Comparison of ENCODE assay signal across 8 worm cellular contexts in the genomic region with DNA sequence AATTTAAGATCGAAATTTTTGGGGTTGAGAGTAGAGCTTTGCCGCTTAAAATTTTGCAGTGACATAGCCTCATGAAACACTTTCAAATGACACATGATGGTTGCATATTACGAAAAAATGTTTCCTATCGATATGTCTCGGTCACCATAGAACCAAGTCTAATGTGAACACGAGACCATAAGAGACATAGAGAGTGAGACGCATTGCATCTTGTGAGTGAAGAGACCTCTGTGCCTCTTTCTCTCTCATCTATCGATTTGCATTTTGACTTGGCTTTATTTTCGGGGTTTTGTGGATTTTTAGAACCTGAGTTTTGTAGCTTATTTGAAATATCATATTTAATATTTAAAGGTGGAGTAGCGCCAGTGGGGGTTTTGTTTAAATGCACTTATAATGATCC.
TF ChIP-seq lines count a peak whose summit lies in the region.

No protein-coding gene starts in this region.

TF ChIP-seq in whole organism, L1 larva, 84 proteins besides CTCF, POLR2A, EP300 and RAD21 (continues in another document):
- TF ChIP-seq dpl-1 (GFP tag; optimal IDR thresholded peaks at IDR 0.05; lab: Kevin White, UChicago) (peak in 1 of 3 experiments; percentile 30), pax-3 (tag; optimal IDR thresholded peaks at IDR 0.05; lab: Kevin White, UChicago) (no peak), mdl-1 (tag; optimal IDR thresholded peaks at IDR 0.05; lab: Kevin White, UChicago) (peak in 1 of 2 experiments; percentile 11), lin-35 (GFP tag; optimal IDR thresholded peaks at IDR 0.05; lab: Kevin White, UChicago) (peak; percentile 11 to 62), nhr-47 (tag; optimal IDR thresholded peaks at IDR 0.05; lab: Kevin White, UChicago) (peak; percentile 8), fkh-8 (tag; optimal IDR thresholded peaks at IDR 0.05; lab: Kevin White, UChicago) (peak; percentile 55), skn-1 (tag; optimal IDR thresholded peaks at IDR 0.05; lab: Kevin White, UChicago) (no peak), lin-39 (tag; optimal IDR thresholded peaks at IDR 0.05; lab: Kevin White, UChicago) (no peak), C16A3.4 (tag; optimal IDR thresholded peaks at IDR 0.05; lab: Kevin White, UChicago) (peak; percentile 10)

TF ChIP-seq in whole organism, L2 larva, 48 proteins besides CTCF, POLR2A, EP300 and RAD21 (continues in another document):
- TF ChIP-seq sem-4 (tag; optimal IDR thresholded peaks at IDR 0.05; lab: Kevin White, UChicago) (no peak), unc-39 (tag; optimal IDR thresholded peaks at IDR 0.05; lab: Kevin White, UChicago) (no peak), sma-3 (GFP tag; optimal IDR thresholded peaks at IDR 0.05; lab: Kevin White, UChicago) (no peak), nhr-129 (tag; optimal IDR thresholded peaks at IDR 0.05; lab: Kevin White, UChicago) (peak; percentile 75), crh-2 (tag; optimal IDR thresholded peaks at IDR 0.05; lab: Kevin White, UChicago) (no peak), nhr-77 (tag; optimal IDR thresholded peaks at IDR 0.05; lab: Kevin White, UChicago) (no peak), elt-1 (tag; optimal IDR thresholded peaks at IDR 0.05; lab: Kevin White, UChicago) (no peak), R02D3.7 (tag; optimal IDR thresholded peaks at IDR 0.05; lab: Kevin White, UChicago) (no peak), ama-1 (optimal IDR thresholded peaks at IDR 0.05; lab: Kevin White, UChicago) (no peak), gmeb-1 (tag; optimal IDR thresholded peaks at IDR 0.05; lab: Kevin White, UChicago) (no peak), mbf-1 (tag; optimal IDR thresholded peaks at IDR 0.05; lab: Kevin White, UChicago) (no peak), nhr-6 (tag; optimal IDR thresholded peaks at IDR 0.05; lab: Kevin White, UChicago) (no peak)

TF ChIP-seq in whole organism, L3 larva, 47 proteins besides CTCF, POLR2A, EP300 and RAD21 (continues in another document):
- TF ChIP-seq elt-2 (tag; optimal IDR thresholded peaks at IDR 0.05; lab: Kevin White, UChicago) (peak; percentile 29), lin-39 (tag; optimal IDR thresholded peaks at IDR 0.05; lab: Kevin White, UChicago) (no peak), ceh-28 (tag; optimal IDR thresholded peaks at IDR 0.05; lab: Kevin White, UChicago) (peak; percentile 28), hmg-11 (tag; optimal IDR thresholded peaks at IDR 0.05; lab: Kevin White, UChicago) (peak; percentile 41), nhr-237 (tag; optimal IDR thresholded peaks at IDR 0.05; lab: Kevin White, UChicago) (no peak), lin-15B (tag; optimal IDR thresholded peaks at IDR 0.05; lab: Kevin White, UChicago) (no peak), nhr-23 (tag; optimal IDR thresholded peaks at IDR 0.05; lab: Kevin White, UChicago) (no peak), mml-1 (tag; optimal IDR thresholded peaks at IDR 0.05; lab: Kevin White, UChicago) (no peak), nfya-1 (tag; optimal IDR thresholded peaks at IDR 0.05; lab: Kevin White, UChicago; ENCODE audit: insufficient read depth) (peak; percentile 47), pha-4 (tag; optimal IDR thresholded peaks at IDR 0.05; lab: Kevin White, UChicago) (peak; percentile 28), tbx-2 (tag; optimal IDR thresholded peaks at IDR 0.05; lab: Kevin White, UChicago) (no peak)

TF ChIP-seq in whole organism, L4 larva, 104 proteins besides CTCF, POLR2A, EP300 and RAD21 (continues in another document):
- TF ChIP-seq mdl-1 (tag; optimal IDR thresholded peaks at IDR 0.05; lab: Kevin White, UChicago) (peak in 1 of 2 experiments; percentile 65), set-16 (GFP tag; IDR thresholded peaks at IDR 0.05; lab: Robert Waterston, UW) (no peak), mep-1 (tag; optimal IDR thresholded peaks at IDR 0.05; lab: Kevin White, UChicago) (peak; percentile 31), nhr-6 (tag; optimal IDR thresholded peaks at IDR 0.05; lab: Kevin White, UChicago) (peak; percentile 32), dve-1 (tag; optimal IDR thresholded peaks at IDR 0.05; lab: Kevin White, UChicago; ENCODE audit: insufficient read depth) (peak; percentile 43), dmd-6 (GFP tag; IDR thresholded peaks at IDR 0.05; lab: Robert Waterston, UW) (peak; percentile 50), tra-1 (GFP tag; IDR thresholded peaks at IDR 0.05; lab: Robert Waterston, UW) (no peak), hlh-30 (tag; optimal IDR thresholded peaks at IDR 0.05; lab: Kevin White, UChicago; ENCODE audit: insufficient read depth) (peak; percentile 97), ces-1 (GFP tag; optimal IDR thresholded peaks at IDR 0.05; lab: Kevin White, UChicago) (no peak), nhr-28 (tag; optimal IDR thresholded peaks at IDR 0.05; lab: Kevin White, UChicago) (peak; percentile 36), hlh-11 (tag; optimal IDR thresholded peaks at IDR 0.05; lab: Kevin White, UChicago) (peak; percentile 42)

TF ChIP-seq in whole organism, late embryonic, 69 proteins besides CTCF, POLR2A, EP300 and RAD21:
- peak; percentile 17 for TF ChIP-seq unc-55 (GFP tag; optimal IDR thresholded peaks at IDR 0.05; lab: Kevin White, UChicago)
- TF ChIP-seq mec-3 (tag; optimal IDR thresholded peaks at IDR 0.05; lab: Kevin White, UChicago; ENCODE audit: borderline replicate concordance) = no peak
- TF ChIP-seq ceh-48 (tag; optimal IDR thresholded peaks at IDR 0.05; lab: Kevin White, UChicago) = peak; percentile 66
- no peak for TF ChIP-seq che-1 (tag; optimal IDR thresholded peaks at IDR 0.05; lab: Kevin White, UChicago)
- TF ChIP-seq hlh-30 (tag; optimal IDR thresholded peaks at IDR 0.05; lab: Kevin White, UChicago; ENCODE audit: insufficient read depth) = peak; percentile 90
- no peak for TF ChIP-seq unc-86 (tag; optimal IDR thresholded peaks at IDR 0.05; lab: Kevin White, UChicago)

TF ChIP-seq in whole organism, midembryonic, 9 proteins besides CTCF, POLR2A, EP300 and RAD21:
- TF ChIP-seq T22C8.4 (GFP tag; IDR thresholded peaks at IDR 0.05; lab: Robert Waterston, UW) (peak; percentile 60), ref-1 (GFP tag; conservative IDR thresholded peaks at IDR 0.05; lab: Robert Waterston, UW) (no peak)

TF ChIP-seq in whole organism, mixed stage, embryonic, 35 proteins besides CTCF, POLR2A, EP300 and RAD21:
- TF ChIP-seq unc-120 (tag; optimal IDR thresholded peaks at IDR 0.05; lab: Kevin White, UChicago; ENCODE audit: poor library complexity, severe bottlenecking) (peak; percentile 23), mep-1 (tag; optimal IDR thresholded peaks at IDR 0.05; lab: Kevin White, UChicago) (no peak), ceh-43 (GFP tag; optimal IDR thresholded peaks at IDR 0.05; lab: Kevin White, UChicago) (no peak), unc-39 (tag; optimal IDR thresholded peaks at IDR 0.05; lab: Kevin White, UChicago) (no peak)
TF ChIP-seq in whole organism, mixed stage, embryonic: peak in this region for 1.

TF ChIP-seq in whole organism, young adult, 124 proteins besides CTCF, POLR2A, EP300 and RAD21:
- TF ChIP-seq unc-62 (GFP tag; optimal IDR thresholded peaks at IDR 0.05; lab: Kevin White, UChicago) = no peak
- TF ChIP-seq C17E4.6 (GFP tag; IDR thresholded peaks at IDR 0.05; lab: Robert Waterston, UW) = no peak
- TF ChIP-seq ztf-22 (GFP tag; optimal IDR thresholded peaks at IDR 0.05; lab: Kevin White, UChicago) = no peak
- TF ChIP-seq ztf-28 (GFP tag; IDR thresholded peaks at IDR 0.05; lab: Robert Waterston, UW) = no peak
- TF ChIP-seq ztf-26 (tag; optimal IDR thresholded peaks at IDR 0.05; lab: Kevin White, UChicago) = no peak
- TF ChIP-seq pbrm-1 (GFP tag; IDR thresholded peaks at IDR 0.05; lab: Robert Waterston, UW) = no peak
- TF ChIP-seq snpc-1.3 (tag; optimal IDR thresholded peaks at IDR 0.05; lab: Kevin White, UChicago; ENCODE audit: insufficient read depth) = no peak
- no peak for TF ChIP-seq F55B11.4 (tag; optimal IDR thresholded peaks at IDR 0.05; lab: Kevin White, UChicago; ENCODE audit: borderline replicate concordance, insufficient read depth)
- no peak for TF ChIP-seq akir-1 (GFP tag; optimal IDR thresholded peaks at IDR 0.05; lab: Kevin White, UChicago)
- no peak for TF ChIP-seq B0035.1 (tag; optimal IDR thresholded peaks at IDR 0.05; lab: Kevin White, UChicago)
- no peak for TF ChIP-seq F10E7.11 (tag; optimal IDR thresholded peaks at IDR 0.05; lab: Kevin White, UChicago)
- TF ChIP-seq mcd-1 (GFP tag; IDR thresholded peaks at IDR 0.05; lab: Robert Waterston, UW) = no peak
- no peak for TF ChIP-seq hmg-20 (GFP tag; IDR thresholded peaks at IDR 0.05; lab: Robert Waterston, UW)
- TF ChIP-seq B0019.2 (GFP tag; conservative IDR thresholded peaks at IDR 0.05; lab: Robert Waterston, UW) = no peak
- TF ChIP-seq lsl-1 (GFP tag; optimal IDR thresholded peaks at IDR 0.05; lab: Kevin White, UChicago) = no peak
- peak; percentile 58 for TF ChIP-seq attf-5 (GFP tag; optimal IDR thresholded peaks at IDR 0.05; lab: Kevin White, UChicago)
- TF ChIP-seq lin-40 (tag; optimal IDR thresholded peaks at IDR 0.05; lab: Kevin White, UChicago) = no peak
- TF ChIP-seq bed-1 (GFP tag; IDR thresholded peaks at IDR 0.05; lab: Robert Waterston, UW) = no peak
- TF ChIP-seq gei-17 (GFP tag; optimal IDR thresholded peaks at IDR 0.05; lab: Kevin White, UChicago) = no peak
- TF ChIP-seq let-526 (GFP tag; IDR thresholded peaks at IDR 0.05; lab: Robert Waterston, UW) = no peak
- TF ChIP-seq madf-6 (GFP tag; IDR thresholded peaks at IDR 0.05; lab: Robert Waterston, UW) = no peak
- no peak for TF ChIP-seq nhr-90 (tag; optimal IDR thresholded peaks at IDR 0.05; lab: Kevin White, UChicago)
- no peak for TF ChIP-seq aptf-2 (GFP tag; conservative IDR thresholded peaks at IDR 0.05; lab: Robert Waterston, UW)
- no peak for TF ChIP-seq F33H1.4 (GFP tag; IDR thresholded peaks at IDR 0.05; lab: Robert Waterston, UW)
- TF ChIP-seq cebp-1 (GFP tag; IDR thresholded peaks at IDR 0.05; lab: Robert Waterston, UW) = no peak
- peak; percentile 65 for TF ChIP-seq cebp-1 (tag; optimal IDR thresholded peaks at IDR 0.05; lab: Kevin White, UChicago)
- no peak for TF ChIP-seq ceh-91 (GFP tag; IDR thresholded peaks at IDR 0.05; lab: Robert Waterston, UW)
- no peak for TF ChIP-seq ztf-18 (tag; optimal IDR thresholded peaks at IDR 0.05; lab: Kevin White, UChicago)
- no peak for TF ChIP-seq nhr-120 (GFP tag; IDR thresholded peaks at IDR 0.05; lab: Robert Waterston, UW)
- peak; percentile 43 for TF ChIP-seq nhr-80 (tag; optimal IDR thresholded peaks at IDR 0.05; lab: Kevin White, UChicago)
- peak; percentile 34; the same call in 1 of the 2 replicates for TF ChIP-seq hmg-1.2 (GFP tag; IDR thresholded peaks at IDR 0.05; lab: Robert Waterston, UW)
